Worm (Caenorhabditis elegans): ENCODE data around the gene str-97.

DNA sequence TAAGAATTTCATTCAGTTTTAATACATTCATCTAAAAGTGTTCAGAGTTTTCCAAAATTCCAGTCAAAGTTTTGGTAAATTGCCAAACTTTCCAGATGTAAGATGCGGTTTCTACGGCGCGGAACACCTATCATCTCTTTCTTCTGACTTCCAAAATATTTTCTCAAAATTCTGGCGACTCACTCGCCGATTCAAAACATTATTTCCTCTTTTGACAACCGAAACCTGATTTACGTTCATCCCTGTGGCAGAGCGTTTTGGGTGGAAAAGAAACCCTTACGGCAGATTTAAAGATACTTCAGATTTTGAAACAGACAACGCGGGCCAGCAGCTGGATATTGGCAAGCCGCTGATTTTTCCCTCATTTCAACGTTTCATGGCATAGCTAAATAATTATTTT is 43.0 kb upstream of the str-97 start, which contains the start of gene F11A5.5:
- TF ChIP-seq hlh-30 (tag; optimal IDR thresholded peaks at IDR 0.05; ENCODE audit: insufficient read depth) = no peak
- TF ChIP-seq Y22D7AL.16 (tag; optimal IDR thresholded peaks at IDR 0.05) = no peak
- TF ChIP-seq gmeb-2 (tag; optimal IDR thresholded peaks at IDR 0.05) = no peak
- TF ChIP-seq pag-3 (tag; optimal IDR thresholded peaks at IDR 0.05; ENCODE audit: borderline replicate concordance) = no peak
- no peak for TF ChIP-seq madf-2 (tag; optimal IDR thresholded peaks at IDR 0.05)
- TF ChIP-seq dmd-4 (tag; optimal IDR thresholded peaks at IDR 0.05; ENCODE audit: borderline replicate concordance) = no peak
- TF ChIP-seq hlh-8 (tag; optimal IDR thresholded peaks at IDR 0.05) = no peak
- no peak for TF ChIP-seq ceh-34 (tag; optimal IDR thresholded peaks at IDR 0.05)
- no peak for TF ChIP-seq hlh-6 (tag; optimal IDR thresholded peaks at IDR 0.05)
- no peak for TF ChIP-seq nfya-1 (tag; optimal IDR thresholded peaks at IDR 0.05)
- TF ChIP-seq ceh-19 (GFP tag; optimal IDR thresholded peaks at IDR 0.05) = no peak

Measured in whole organism, late embryonic.